Fruit fly (Drosophila melanogaster): ENCODE measurements around the gene tsg.

The tsg gene

dm6 chrX:11999974-12000618, 11.3 kb upstream of the tsg start (continued):
- TF ChIP-seq pdm3 (GFP tag; optimal IDR thresholded peaks at IDR 0.05) (peak; percentile 61), dac (GFP tag; optimal IDR thresholded peaks at IDR 0.05) (no peak), Eip78C (GFP tag) (peak; percentile 92), CG6163 (GFP tag; IDR thresholded peaks at IDR 0.05) (peak; percentile 69; the same call in 2 of the 3 replicates), CG8319 (GFP tag; optimal IDR thresholded peaks at IDR 0.05) (peak; percentile 37), CG6276 (GFP tag; optimal IDR thresholded peaks at IDR 0.05) (peak; percentile 37), achi (GFP tag; optimal IDR thresholded peaks at IDR 0.05) (peak; percentile 57), CG6792 (GFP tag; optimal IDR thresholded peaks at IDR 0.05) (peak; percentile 63), fd59A (GFP tag; optimal IDR thresholded peaks at IDR 0.05) (peak; percentile 48), CG6854 (GFP tag; optimal IDR thresholded peaks at IDR 0.05) (no peak), Ets96B (tag; optimal IDR thresholded peaks at IDR 0.05) (peak; percentile 63), Eip75B (GFP tag; optimal IDR thresholded peaks at IDR 0.05) (peak; percentile 53), Hr39 (GFP tag; optimal IDR thresholded peaks at IDR 0.05) (peak; percentile 57), CG6808 (GFP tag; optimal IDR thresholded peaks at IDR 0.05) (peak; percentile 15), eg (GFP tag; IDR thresholded peaks at IDR 0.05) (peak; percentile 62; the same call in 2 of the 3 replicates), OdsH (GFP tag; optimal IDR thresholded peaks at IDR 0.05) (peak; percentile 66), CG15336 (GFP tag; IDR thresholded peaks at IDR 0.05) (peak; percentile 46), CG31627 (GFP tag; optimal IDR thresholded peaks at IDR 0.05) (peak; percentile 38), Hr4 (GFP tag; optimal IDR thresholded peaks at IDR 0.05) (peak; percentile 45), CG3032 (tag; optimal IDR thresholded peaks at IDR 0.05) (peak; percentile 60), CG4318 (GFP tag; optimal IDR thresholded peaks at IDR 0.05) (peak; percentile 29), Ets21C (GFP tag; optimal IDR thresholded peaks at IDR 0.05) (peak; percentile 23), ss (GFP tag; optimal IDR thresholded peaks at IDR 0.05) (peak; percentile 3 to 74), CG11902 (GFP tag; optimal IDR thresholded peaks at IDR 0.05) (peak; percentile 25), CG10669 (GFP tag; optimal IDR thresholded peaks at IDR 0.05) (peak; percentile 57), salr (GFP tag; optimal IDR thresholded peaks at IDR 0.05) (peak in 1 of 2 experiments; percentile 29), Blimp-1 (GFP tag; optimal IDR thresholded peaks at IDR 0.05) (no peak), Lpt (GFP tag; optimal IDR thresholded peaks at IDR 0.05) (no peak)

- no peak for TF ChIP-seq Hr38 (GFP tag; optimal IDR thresholded peaks at IDR 0.05)
- no peak for TF ChIP-seq CG1621 (tag; optimal IDR thresholded peaks at IDR 0.05)
- no peak for TF ChIP-seq Smox (GFP tag; optimal IDR thresholded peaks at IDR 0.05)
- no peak for TF ChIP-seq fd85E (GFP tag; optimal IDR thresholded peaks at IDR 0.05)
- TF ChIP-seq CG8319 (GFP tag; optimal IDR thresholded peaks at IDR 0.05), result no peak
- no peak for TF ChIP-seq CG6792 (GFP tag; optimal IDR thresholded peaks at IDR 0.05)
- no peak for TF ChIP-seq Eip93F (GFP tag; optimal IDR thresholded peaks at IDR 0.05)
- TF ChIP-seq Gug (GFP tag; IDR thresholded peaks at IDR 0.05), result no peak
- no peak for TF ChIP-seq Sox14 (GFP tag; optimal IDR thresholded peaks at IDR 0.05)
- TF ChIP-seq lz (GFP tag; optimal IDR thresholded peaks at IDR 0.05), result no peak
- no peak for TF ChIP-seq Sox102F (GFP tag; optimal IDR thresholded peaks at IDR 0.05)
- no peak for TF ChIP-seq pdm3 (GFP tag; optimal IDR thresholded peaks at IDR 0.05)
- TF ChIP-seq acj6 (GFP tag; optimal IDR thresholded peaks at IDR 0.05), result no peak
- TF ChIP-seq Eip78C (GFP tag), result no peak
- TF ChIP-seq CG8632 (GFP tag; optimal IDR thresholded peaks at IDR 0.05), result no peak
- TF ChIP-seq salr (GFP tag; optimal IDR thresholded peaks at IDR 0.05), result no peak
- TF ChIP-seq CG6163 (GFP tag; IDR thresholded peaks at IDR 0.05), result no peak
Observed at dm6 chrX:11993279-11993678, 4.5 kb upstream of the tsg start.

- TF ChIP-seq Sox15 (GFP tag; optimal IDR thresholded peaks at IDR 0.05) (no peak), Sox14 (GFP tag; optimal IDR thresholded peaks at IDR 0.05) (no peak), CG7368 (GFP tag; optimal IDR thresholded peaks at IDR 0.05) (no peak), spab (GFP tag; optimal IDR thresholded peaks at IDR 0.05) (no peak), achi (GFP tag; optimal IDR thresholded peaks at IDR 0.05) (no peak), CG6808 (GFP tag; optimal IDR thresholded peaks at IDR 0.05) (no peak), CG8632 (GFP tag; optimal IDR thresholded peaks at IDR 0.05) (no peak), CG32006 (GFP tag; optimal IDR thresholded peaks at IDR 0.05) (no peak)
Observed at dm6 chrX:11992668-11993067, 3.9 kb upstream of the tsg start, which contains the start of gene CG18130. CG18130 (minus strand) TSS chrX:11992768.

Measured in whole organism, prepupa.